Fruit fly (Drosophila melanogaster): Measurements from ENCODE around the gene CG5895.

The CG5895 gene

DNA sequence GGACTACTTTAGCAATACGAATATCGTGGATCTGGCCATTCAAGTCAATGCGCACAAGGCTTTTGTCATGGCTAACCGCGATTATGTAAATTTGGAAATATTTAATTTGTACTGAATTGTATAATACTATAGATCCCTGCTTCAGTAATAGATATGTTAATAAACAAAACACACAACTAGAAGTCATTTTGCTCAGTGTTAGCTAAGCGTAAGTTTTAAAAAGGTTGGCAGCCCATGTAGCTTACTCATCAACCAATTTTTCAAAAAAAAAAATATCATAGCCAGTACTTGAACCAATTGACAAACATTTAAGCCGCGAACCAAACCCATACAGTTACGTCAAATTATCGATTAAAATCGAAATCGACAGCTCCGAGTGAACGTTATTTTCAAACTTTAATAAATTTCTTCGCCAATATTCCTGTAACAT, 1.8 kb downstream of the CG5895 start (continued):
- TF ChIP-seq CG17829 (tag; optimal IDR thresholded peaks at IDR 0.05) (peak; percentile 80), caup (GFP tag; optimal IDR thresholded peaks at IDR 0.05; ENCODE audit: severe bottlenecking) (peak; percentile 83), CG17186 (GFP tag; optimal IDR thresholded peaks at IDR 0.05) (peak; percentile 53), CG9215 (GFP tag; IDR thresholded peaks at IDR 0.05) (peak; percentile 60), CG8359 (GFP tag; optimal IDR thresholded peaks at IDR 0.05; ENCODE audit: borderline replicate concordance) (peak; percentile 35), Asciz (GFP tag; optimal IDR thresholded peaks at IDR 0.05) (peak; percentile 55), Ravus (GFP tag; IDR thresholded peaks at IDR 0.05) (peak; percentile 22; the same call in 1 of the 2 replicates), lilli (GFP tag; optimal IDR thresholded peaks at IDR 0.05) (peak; percentile 87), MESR4 (GFP tag; optimal IDR thresholded peaks at IDR 0.05) (peak; percentile 45), CG12942 (GFP tag; optimal IDR thresholded peaks at IDR 0.05) (peak; percentile 67), Mad (GFP tag; optimal IDR thresholded peaks at IDR 0.05) (peak; percentile 69), CG10274 (GFP tag; optimal IDR thresholded peaks at IDR 0.05) (peak; percentile 50), CG11504 (tag; optimal IDR thresholded peaks at IDR 0.05) (peak; percentile 76), aop (GFP tag; IDR thresholded peaks at IDR 0.05) (no peak), C15 (GFP tag; IDR thresholded peaks at IDR 0.05) (0 out of 3 replicates have a peak, but pooled peaks have one; percentile 62), CG12299 (tag; optimal IDR thresholded peaks at IDR 0.05) (peak; percentile 62), sc (optimal IDR thresholded peaks at IDR 0.05) (no peak), sc (GFP tag; optimal IDR thresholded peaks at IDR 0.05) (peak; percentile 13), Dll (GFP tag; IDR thresholded peaks at IDR 0.05; ENCODE audit: partially characterized antibody) (peak; percentile 57; the same call in 3 of the 4 replicates), Opbp (GFP tag; IDR thresholded peaks at IDR 0.05; ENCODE audit: partially characterized antibody) (peak; percentile 66; the same call in 2 of the 3 replicates), CG5953 (GFP tag; IDR thresholded peaks at IDR 0.05) (peak; percentile 70; the same call in 1 of the 2 replicates), ems (GFP tag; optimal IDR thresholded peaks at IDR 0.05) (peak; percentile 61), pb (GFP tag; optimal IDR thresholded peaks at IDR 0.05) (peak; percentile 52), CG18011 (GFP tag; optimal IDR thresholded peaks at IDR 0.05) (peak; percentile 69), CG9932 (GFP tag; IDR thresholded peaks at IDR 0.05) (peak; percentile 85), yki (optimal IDR thresholded peaks at IDR 0.05) (peak; percentile 38), al (GFP tag; IDR thresholded peaks at IDR 0.05) (peak; percentile 37; the same call in 1 of the 2 replicates), gfzf (GFP tag; optimal IDR thresholded peaks at IDR 0.05) (peak; percentile 67), lbe (GFP tag; optimal IDR thresholded peaks at IDR 0.05) (peak; percentile 18), sisA (GFP tag; IDR thresholded peaks at IDR 0.05) (peak; percentile 81), mirr (GFP tag; optimal IDR thresholded peaks at IDR 0.05) (no peak), grn (GFP tag; optimal IDR thresholded peaks at IDR 0.05) (peak; percentile 17), hb (GFP tag; IDR thresholded peaks at IDR 0.05; ENCODE audit: partially characterized antibody) (peak; percentile 45; the same call in 1 of the 3 replicates), B-H2 (GFP tag; optimal IDR thresholded peaks at IDR 0.05) (peak; percentile 60), pita (GFP tag; optimal IDR thresholded peaks at IDR 0.05) (peak; percentile 98), CG1832 (GFP tag; optimal IDR thresholded peaks at IDR 0.05) (no peak), luna (GFP tag; optimal IDR thresholded peaks at IDR 0.05) (peak; percentile 79), chn (GFP tag; optimal IDR thresholded peaks at IDR 0.05) (peak; percentile 66), CG10959 (GFP tag; IDR thresholded peaks at IDR 0.05) (0 out of 2 replicates have a peak, but pooled peaks have one; percentile 28), H15 (GFP tag; IDR thresholded peaks at IDR 0.05) (peak; percentile 64; the same call in 1 of the 3 replicates), CG4404 (GFP tag; IDR thresholded peaks at IDR 0.05) (peak; percentile 43; the same call in 1 of the 2 replicates), CG12236 (GFP tag; optimal IDR thresholded peaks at IDR 0.05) (peak; percentile 32), CG10321 (GFP tag; IDR thresholded peaks at IDR 0.05) (peak; percentile 60; the same call in 1 of the 2 replicates), CG8924 (tag; optimal IDR thresholded peaks at IDR 0.05) (peak; percentile 67), Hr3 (GFP tag; optimal IDR thresholded peaks at IDR 0.05) (peak; percentile 64), CG5245 (GFP tag; optimal IDR thresholded peaks at IDR 0.05) (peak; percentile 59), pho (GFP tag; optimal IDR thresholded peaks at IDR 0.05) (peak; percentile 87), fu2 (GFP tag; optimal IDR thresholded peaks at IDR 0.05) (peak; percentile 73), Dip2 (GFP tag; IDR thresholded peaks at IDR 0.05) (no peak), ind (GFP tag; optimal IDR thresholded peaks at IDR 0.05) (peak; percentile 73)
